Worm (Caenorhabditis elegans): ENCODE data around the gene Y48A6C.4.

ce11 chrIII:11138922-11139321 lies 19.3 kb downstream of the Y48A6C.4 start, which contains the start of gene fbxa-128:
- TF ChIP-seq W03F9.2 (tag; optimal IDR thresholded peaks at IDR 0.05) (no peak), him-1 (tag; optimal IDR thresholded peaks at IDR 0.05) (no peak)

Data from whole organism, L4/young adult.